Fruit fly (Drosophila melanogaster): ENCODE measurements around the gene SpdS.

SpdS gene

DNA sequence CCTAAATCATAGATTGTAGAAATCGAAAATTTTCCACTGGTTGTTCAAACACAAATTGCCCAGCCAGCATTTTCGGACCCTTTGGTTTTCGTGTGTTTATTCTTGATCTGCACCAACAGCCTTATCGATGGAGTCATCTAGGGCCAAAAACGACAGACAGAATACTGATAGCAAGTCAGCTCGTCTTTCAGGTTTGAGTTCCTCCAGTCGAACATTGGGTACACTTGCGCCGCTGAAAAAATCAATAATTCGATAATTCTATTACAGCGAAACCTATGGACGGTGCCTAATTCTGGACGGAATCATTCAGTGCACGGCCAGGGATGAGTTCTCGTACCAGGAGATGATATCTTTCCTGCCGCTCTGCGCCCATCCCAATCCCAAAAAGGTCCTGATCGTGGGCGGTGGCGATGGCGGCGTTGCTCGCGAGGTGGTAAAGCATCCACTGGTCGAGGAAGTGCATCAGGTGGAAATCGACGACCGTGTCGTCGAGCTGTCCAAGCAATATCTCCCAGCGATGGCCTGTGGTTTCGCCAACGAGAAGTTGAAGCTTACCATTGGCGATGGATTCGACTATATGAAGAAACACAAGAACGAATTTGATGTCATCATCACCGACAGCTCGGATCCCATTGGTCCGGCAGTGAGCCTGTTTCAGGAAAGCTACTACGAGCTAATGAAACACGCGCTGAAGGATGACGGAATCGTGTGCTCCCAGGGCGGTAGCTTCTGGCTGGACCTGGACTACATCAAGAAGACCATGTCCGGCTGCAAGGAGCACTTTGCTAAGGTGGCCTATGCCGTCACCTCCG is 875 bp downstream of the SpdS start:
- TF ChIP-seq CG14655 (GFP tag; optimal IDR thresholded peaks at IDR 0.05) (no peak), CG8301 (tag; optimal IDR thresholded peaks at IDR 0.05) (no peak), gl (tag; optimal IDR thresholded peaks at IDR 0.05) (no peak), rn (GFP tag; IDR thresholded peaks at IDR 0.05) (no peak), EcR (GFP tag; optimal IDR thresholded peaks at IDR 0.05) (no peak), CG34367 (tag; optimal IDR thresholded peaks at IDR 0.05) (no peak), CG8159 (tag; optimal IDR thresholded peaks at IDR 0.05) (no peak), CG17806 (tag; optimal IDR thresholded peaks at IDR 0.05) (no peak), Ets98B (GFP tag; IDR thresholded peaks at IDR 0.05) (no peak), Pif1B (GFP tag; optimal IDR thresholded peaks at IDR 0.05) (no peak), CG10348 (GFP tag; IDR thresholded peaks at IDR 0.05) (no peak), CG13204 (GFP tag; optimal IDR thresholded peaks at IDR 0.05) (no peak), CG4496 (GFP tag; IDR thresholded peaks at IDR 0.05) (no peak), CG32121 (GFP tag; IDR thresholded peaks at IDR 0.05) (no peak), fd96Ca (GFP tag; IDR thresholded peaks at IDR 0.05) (no peak), CG9948 (tag; optimal IDR thresholded peaks at IDR 0.05) (no peak), Snoo (tag; optimal IDR thresholded peaks at IDR 0.05) (no peak), CG12605 (GFP tag; IDR thresholded peaks at IDR 0.05) (no peak), CG15710 (tag; optimal IDR thresholded peaks at IDR 0.05) (no peak)

dm6 chr3R:9637361-9637760 is 5.9 kb downstream of the SpdS start, which contains the start of gene Scm:
Gene Scm (minus strand): TSS chr3R:9637611.
- TF ChIP-seq CG32121 (GFP tag; IDR thresholded peaks at IDR 0.05), result no peak; the same call in 1 of the 2 replicates
- TF ChIP-seq EcR (GFP tag; optimal IDR thresholded peaks at IDR 0.05), result no peak
- TF ChIP-seq CG4496 (GFP tag; IDR thresholded peaks at IDR 0.05), result no peak
- no peak for TF ChIP-seq gl (tag; optimal IDR thresholded peaks at IDR 0.05)
- no peak for TF ChIP-seq D1 (tag; optimal IDR thresholded peaks at IDR 0.05)
- no peak for TF ChIP-seq CG10348 (GFP tag; IDR thresholded peaks at IDR 0.05)
- TF ChIP-seq CG9948 (tag; optimal IDR thresholded peaks at IDR 0.05), result no peak
- no peak for TF ChIP-seq CG14655 (GFP tag; optimal IDR thresholded peaks at IDR 0.05)
- TF ChIP-seq Pif1B (GFP tag; optimal IDR thresholded peaks at IDR 0.05), result no peak
- no peak for TF ChIP-seq Snoo (tag; optimal IDR thresholded peaks at IDR 0.05)
- no peak for TF ChIP-seq Pif1A (GFP tag; optimal IDR thresholded peaks at IDR 0.05)
- TF ChIP-seq CG13204 (GFP tag; optimal IDR thresholded peaks at IDR 0.05), result no peak
- no peak for TF ChIP-seq CG8159 (tag; optimal IDR thresholded peaks at IDR 0.05)
- no peak for TF ChIP-seq CG12605 (GFP tag; IDR thresholded peaks at IDR 0.05)
- no peak; the same call in 1 of the 2 replicates for TF ChIP-seq Ets98B (GFP tag; IDR thresholded peaks at IDR 0.05)
- TF ChIP-seq CG34367 (tag; optimal IDR thresholded peaks at IDR 0.05), result no peak

DNA sequence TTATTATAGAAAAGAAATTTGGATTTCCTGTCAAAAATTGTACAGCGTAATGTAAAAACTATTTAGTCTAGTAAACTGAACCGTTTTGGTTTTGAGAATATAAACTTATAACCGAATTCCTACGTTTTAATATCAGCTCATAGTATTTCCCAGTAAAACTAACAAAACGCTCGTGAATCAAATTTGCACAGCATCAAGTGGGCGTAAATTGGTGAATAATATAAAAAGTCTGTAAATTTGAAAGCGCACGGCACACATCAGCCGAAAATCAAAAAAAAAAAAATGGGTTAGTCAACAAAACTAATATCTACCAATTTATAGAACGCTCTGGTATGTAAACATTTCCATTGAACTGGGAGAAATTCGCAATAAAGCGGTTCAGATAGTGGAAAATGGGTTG is 6.4 kb downstream of the SpdS start, which contains the start of gene Dh44:
Gene Dh44 (plus strand): TSS at position 301 of the 400 bp plus-strand sequence.
- TF ChIP-seq D1 (tag; optimal IDR thresholded peaks at IDR 0.05) (no peak), CG34367 (tag; optimal IDR thresholded peaks at IDR 0.05) (no peak), CG8301 (tag; optimal IDR thresholded peaks at IDR 0.05) (no peak), Pif1A (GFP tag; optimal IDR thresholded peaks at IDR 0.05) (no peak), Pif1B (GFP tag; optimal IDR thresholded peaks at IDR 0.05) (no peak), CG15710 (tag; optimal IDR thresholded peaks at IDR 0.05) (no peak), CG12605 (GFP tag; IDR thresholded peaks at IDR 0.05) (no peak), CG17806 (tag; optimal IDR thresholded peaks at IDR 0.05) (no peak), fd96Ca (GFP tag; IDR thresholded peaks at IDR 0.05) (no peak), rn (GFP tag; IDR thresholded peaks at IDR 0.05) (no peak)

DNA sequence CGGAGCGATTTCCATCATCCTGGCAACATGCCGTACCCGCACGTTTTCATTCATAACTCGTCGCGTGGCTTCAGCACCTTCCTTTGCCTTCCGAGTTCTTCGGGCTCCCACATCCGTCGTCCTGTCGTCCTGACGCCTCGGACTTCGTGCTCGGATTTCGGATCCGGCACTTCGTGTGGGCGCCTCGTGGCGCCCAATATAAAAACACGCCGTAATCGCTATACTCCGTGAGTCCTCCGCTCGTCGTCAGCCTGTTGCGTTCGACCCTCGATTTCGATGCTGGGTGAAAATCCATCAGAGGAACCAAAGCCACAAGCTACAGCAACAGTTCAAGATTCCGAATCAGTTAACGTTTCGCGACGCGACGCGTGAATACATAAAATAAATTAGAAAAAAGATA is 8.9 kb downstream of the SpdS start:
- no peak for TF ChIP-seq EcR (GFP tag; optimal IDR thresholded peaks at IDR 0.05)
- TF ChIP-seq CG8159 (tag; optimal IDR thresholded peaks at IDR 0.05), result no peak
- TF ChIP-seq Pif1A (GFP tag; optimal IDR thresholded peaks at IDR 0.05), result no peak
- no peak for TF ChIP-seq CG9948 (tag; optimal IDR thresholded peaks at IDR 0.05)
- no peak for TF ChIP-seq CG13204 (GFP tag; optimal IDR thresholded peaks at IDR 0.05)
- no peak for TF ChIP-seq fd96Ca (GFP tag; IDR thresholded peaks at IDR 0.05)

dm6 chr3R:9643977-9644376 is 12.5 kb downstream of the SpdS start:
- TF ChIP-seq fd96Ca (GFP tag; IDR thresholded peaks at IDR 0.05) (no peak), CG34367 (tag; optimal IDR thresholded peaks at IDR 0.05) (no peak), CG4496 (GFP tag; IDR thresholded peaks at IDR 0.05) (no peak), CG8301 (tag; optimal IDR thresholded peaks at IDR 0.05) (no peak), CG13204 (GFP tag; optimal IDR thresholded peaks at IDR 0.05) (no peak), Snoo (tag; optimal IDR thresholded peaks at IDR 0.05) (no peak), gl (tag; optimal IDR thresholded peaks at IDR 0.05) (no peak), CG17806 (tag; optimal IDR thresholded peaks at IDR 0.05) (no peak), CG15710 (tag; optimal IDR thresholded peaks at IDR 0.05) (no peak), CG12605 (GFP tag; IDR thresholded peaks at IDR 0.05) (no peak), Pif1B (GFP tag; optimal IDR thresholded peaks at IDR 0.05) (no peak), rn (GFP tag; IDR thresholded peaks at IDR 0.05) (no peak), CG14655 (GFP tag; optimal IDR thresholded peaks at IDR 0.05) (no peak), CG8159 (tag; optimal IDR thresholded peaks at IDR 0.05) (no peak), Pif1A (GFP tag; optimal IDR thresholded peaks at IDR 0.05) (no peak)

dm6 chr3R:9644620-9645019 is 13.2 kb downstream of the SpdS start:
- TF ChIP-seq CG4496 (GFP tag; IDR thresholded peaks at IDR 0.05) (no peak), CG12605 (GFP tag; IDR thresholded peaks at IDR 0.05) (no peak), CG14655 (GFP tag; optimal IDR thresholded peaks at IDR 0.05) (no peak), EcR (GFP tag; optimal IDR thresholded peaks at IDR 0.05) (no peak), D1 (tag; optimal IDR thresholded peaks at IDR 0.05) (no peak), CG32121 (GFP tag; IDR thresholded peaks at IDR 0.05) (no peak), CG8159 (tag; optimal IDR thresholded peaks at IDR 0.05) (no peak), rn (GFP tag; IDR thresholded peaks at IDR 0.05) (no peak), CG9948 (tag; optimal IDR thresholded peaks at IDR 0.05) (no peak), Ets98B (GFP tag; IDR thresholded peaks at IDR 0.05) (no peak), gl (tag; optimal IDR thresholded peaks at IDR 0.05) (no peak), CG17806 (tag; optimal IDR thresholded peaks at IDR 0.05) (no peak), CG10348 (GFP tag; IDR thresholded peaks at IDR 0.05) (no peak), CG15710 (tag; optimal IDR thresholded peaks at IDR 0.05) (no peak), CG13204 (GFP tag; optimal IDR thresholded peaks at IDR 0.05) (no peak)
